Fruit fly (Drosophila melanogaster) whole organism, embryonic: ENCODE results near the gene Vinc.
A peak's percentile ranks its signal among the peaks of the same experiment; 100 is the strongest.

ENCODE experiments used
- CG1024 ChIP-seq: fragments of 200-800 bp; sonication (Bioruptor generic); IDR thresholded peaks from 2 replicates; pipeline ENCODE4 v1.3.6; 2022; ENCODE audit warnings: missing biosample characterization, missing genetic modification characterization
- CG10462 ChIP-seq: fragments of 200-800 bp; sonication (Bioruptor generic); optimal IDR thresholded peaks from 2 replicates; lab custom pipeline; 2016; ENCODE audit warnings: missing biosample characterization, missing genetic modification characterization
- CG10543 ChIP-seq: fragments of 200-800 bp; sonication (Bioruptor generic); optimal IDR thresholded peaks from 3 replicates; lab custom pipeline; 2017; ENCODE audit warnings: missing biosample characterization, mild to moderate bottlenecking, missing genetic modification characterization, moderate library complexity
- CG11093 ChIP-seq: fragments of 200-800 bp; sonication (Bioruptor generic); IDR thresholded peaks from 3 replicates; pipeline ENCODE4 v1.3.6; 2022; ENCODE audit warnings: missing biosample characterization, missing genetic modification characterization
- CG12659 ChIP-seq: fragments of 200-800 bp; sonication (Bioruptor generic); optimal IDR thresholded peaks from 3 replicates; lab custom pipeline; 2017; ENCODE audit warnings: mild to moderate bottlenecking, missing biosample characterization, missing genetic modification reagents, missing genetic modification characterization
- CG13296 ChIP-seq: fragments of 200-800 bp; sonication (Bioruptor generic); optimal IDR thresholded peaks from 3 replicates; lab custom pipeline; 2018; ENCODE audit warnings: missing biosample characterization, mild to moderate bottlenecking, missing genetic modification characterization
- CG13624 ChIP-seq: fragments of 200-800 bp; sonication (Bioruptor generic); optimal IDR thresholded peaks from 2 replicates; lab custom pipeline; 2016; ENCODE audit warnings: missing biosample characterization, missing genetic modification characterization
- CG1647 ChIP-seq: fragments of 200-800 bp; sonication (Bioruptor generic); optimal IDR thresholded peaks from 3 replicates; lab custom pipeline; 2016; ENCODE audit warnings: missing biosample characterization, missing genetic modification characterization
- CG16779 ChIP-seq: fragments of 200-800 bp; sonication (Bioruptor generic); IDR thresholded peaks from 2 replicates; pipeline ENCODE4 v1.3.6; 2022; ENCODE audit warnings: missing biosample characterization, missing genetic modification characterization
- CG17328 ChIP-seq: fragments of 200-800 bp; sonication (Bioruptor generic); IDR thresholded peaks from 2 replicates; pipeline ENCODE4 v1.3.6; 2022; ENCODE audit warnings: missing biosample characterization, missing genetic modification characterization
- CG17612 ChIP-seq: fragments of 200-800 bp; sonication (Bioruptor generic); IDR thresholded peaks from 2 replicates; pipeline ENCODE4 v1.3.6; 2022; ENCODE audit warnings: missing biosample characterization, missing genetic modification characterization
- CG2120 ChIP-seq: fragments of 200-800 bp; sonication (Bioruptor generic); optimal IDR thresholded peaks from 3 replicates; lab custom pipeline; 2016; ENCODE audit warnings: missing biosample characterization, missing genetic modification characterization
- CG2129 ChIP-seq: fragments of 200-800 bp; sonication (Bioruptor generic); IDR thresholded peaks from 2 replicates; pipeline ENCODE4 v1.3.6; 2022; ENCODE audit warnings: missing biosample characterization, missing genetic modification characterization; ENCODE audit not compliant: partially characterized antibody
- CG31365 ChIP-seq: fragments of 200-800 bp; sonication (Bioruptor generic); optimal IDR thresholded peaks from 2 replicates; lab custom pipeline; 2018; ENCODE audit warnings: missing biosample characterization, mild to moderate bottlenecking, missing genetic modification characterization
- CG32767 ChIP-seq: fragments of 200-800 bp; sonication (Bioruptor generic); IDR thresholded peaks from 2 replicates; pipeline ENCODE4 v1.3.6; 2022; ENCODE audit warnings: missing biosample characterization, missing genetic modification characterization
- CG3281 ChIP-seq: fragments of 200-800 bp; sonication (Bioruptor generic); optimal IDR thresholded peaks from 3 replicates; lab custom pipeline; 2017; ENCODE audit warnings: missing biosample characterization, mild to moderate bottlenecking, missing genetic modification characterization
- CG34376 ChIP-seq: fragments of 200-800 bp; sonication (Bioruptor generic); optimal IDR thresholded peaks from 2 replicates; lab custom pipeline; 2018; ENCODE audit warnings: missing biosample characterization, mild to moderate bottlenecking, missing genetic modification characterization
- CG5953 ChIP-seq: fragments of 200-800 bp; sonication (Bioruptor generic); IDR thresholded peaks from 2 replicates; pipeline ENCODE4 v1.3.6; 2022; ENCODE audit warnings: missing biosample characterization, missing genetic modification characterization
- CG6654 ChIP-seq: fragments of 200-800 bp; sonication (Bioruptor generic); optimal IDR thresholded peaks from 2 replicates; lab custom pipeline; 2017; ENCODE audit warnings: missing biosample characterization, mild to moderate bottlenecking, missing genetic modification characterization
- CG6683 ChIP-seq: fragments of 200-800 bp; sonication (Bioruptor generic); optimal IDR thresholded peaks from 2 replicates; lab custom pipeline; 2017; ENCODE audit warnings: missing biosample characterization, mild to moderate bottlenecking, missing genetic modification characterization, missing genetic modification reagents
- CG7963 ChIP-seq: fragments of 200-800 bp; sonication (Bioruptor generic); IDR thresholded peaks from 3 replicates; pipeline ENCODE4 v1.3.6; 2022; ENCODE audit warnings: missing biosample characterization, missing genetic modification characterization; ENCODE audit not compliant: partially characterized antibody
- Deaf1 ChIP-seq: fragments of 200-800 bp; optimal IDR thresholded peaks from 3 replicates; lab custom pipeline; 2019; ENCODE audit warnings: missing biosample characterization, mild to moderate bottlenecking, missing genetic modification characterization, moderate library complexity
- Dip3 ChIP-seq: fragments of 200-800 bp; sonication (Bioruptor generic); optimal IDR thresholded peaks from 3 replicates; lab custom pipeline; 2016; ENCODE audit warnings: missing biosample characterization, missing genetic modification characterization
- E2f2 ChIP-seq: fragments of 200-800 bp; sonication (Bioruptor generic); IDR thresholded peaks from 2 replicates; pipeline ENCODE4 v1.3.6; 2022; ENCODE audit warnings: missing biosample characterization, missing genetic modification characterization
- HLH54F ChIP-seq: fragments of 200-800 bp; sonication (Bioruptor generic); optimal IDR thresholded peaks from 3 replicates; lab custom pipeline; 2016; ENCODE audit warnings: missing biosample characterization, missing genetic modification characterization
- HLHmδ ChIP-seq: fragments of 200-800 bp; sonication (Bioruptor generic); optimal IDR thresholded peaks from 2 replicates; lab custom pipeline; 2018; ENCODE audit warnings: missing biosample characterization, mild to moderate bottlenecking, missing genetic modification characterization, moderate library complexity
- Kr ChIP-seq: fragments of 200-800 bp; sonication (Bioruptor generic); optimal IDR thresholded peaks from 2 replicates; lab custom pipeline; 2017; ENCODE audit warnings: missing biosample characterization, mild to moderate bottlenecking, missing genetic modification characterization
- Lhr ChIP-seq: fragments of 200-800 bp; sonication (Bioruptor generic); optimal IDR thresholded peaks from 3 replicates; lab custom pipeline; 2017; ENCODE audit warnings: mild to moderate bottlenecking, missing biosample characterization, missing genetic modification reagents, missing genetic modification characterization
- MBD-R2 ChIP-seq: fragments of 200-800 bp; sonication (Bioruptor generic); IDR thresholded peaks from 2 replicates; pipeline ENCODE4 v1.3.6; 2022; ENCODE audit warnings: missing biosample characterization, missing genetic modification characterization
- NFAT ChIP-seq: fragments of 200-800 bp; sonication (Bioruptor generic); IDR thresholded peaks from 2 replicates; pipeline ENCODE4 v1.3.6; 2022; ENCODE audit warnings: missing biosample characterization, missing genetic modification characterization
- Optix ChIP-seq: fragments of 200-800 bp; sonication (Bioruptor generic); IDR thresholded peaks from 3 replicates; pipeline ENCODE4 v1.3.6; 2022; ENCODE audit warnings: missing biosample characterization, missing genetic modification characterization
- Spps ChIP-seq: fragments of 200-800 bp; sonication (Bioruptor generic); optimal IDR thresholded peaks from 2 replicates; lab custom pipeline; 2018; ENCODE audit warnings: missing biosample characterization, mild to moderate bottlenecking, missing genetic modification characterization
- Trl ChIP-seq, 3 experiments: fragments of >200 bp in 2 of 3; fragments of 200-800 bp in 1 of 3; sonication (Bioruptor generic) in 1 of 3; optimal IDR thresholded peaks; 2 replicates in 1 of 3; 3 replicates in 2 of 3; lab custom pipeline; 2016 to 2017; ENCODE audit warnings: missing biosample characterization in 1 of 3, missing genetic modification characterization in 1 of 3
- Xbp1 ChIP-seq: fragments of 200-800 bp; sonication (Bioruptor generic); optimal IDR thresholded peaks from 3 replicates; lab custom pipeline; 2016; ENCODE audit warnings: missing biosample characterization, mild to moderate bottlenecking, missing genetic modification characterization
- ac ChIP-seq: fragments of 200-800 bp; sonication (Bioruptor generic); optimal IDR thresholded peaks from 3 replicates; lab custom pipeline; 2017; ENCODE audit warnings: missing biosample characterization, mild to moderate bottlenecking, missing genetic modification characterization
- aop ChIP-seq: fragments of 200-800 bp; sonication (Bioruptor generic); IDR thresholded peaks from 2 replicates; pipeline ENCODE4 v1.3.6; 2022; ENCODE audit warnings: missing biosample characterization, missing genetic modification characterization
- ase ChIP-seq: fragments of 200-800 bp; sonication (Bioruptor generic); IDR thresholded peaks from 3 replicates; pipeline ENCODE4 v1.3.6; 2022; ENCODE audit warnings: missing biosample characterization, missing genetic modification characterization
- bigmax ChIP-seq: fragments of 200-800 bp; sonication (Bioruptor generic); optimal IDR thresholded peaks from 2 replicates; lab custom pipeline; 2018; ENCODE audit warnings: missing biosample characterization, mild to moderate bottlenecking, missing genetic modification characterization
- cas ChIP-seq: fragments of 200-800 bp; sonication (Bioruptor generic); IDR thresholded peaks from 2 replicates; pipeline ENCODE4 v1.3.6; 2022; ENCODE audit warnings: missing biosample characterization, missing genetic modification characterization
- dysf ChIP-seq: fragments of 200-800 bp; sonication (Bioruptor generic); IDR thresholded peaks from 3 replicates; pipeline ENCODE4 v1.3.6; 2022; ENCODE audit warnings: missing biosample characterization, missing genetic modification characterization
- ems ChIP-seq: fragments of 200-800 bp; sonication (Bioruptor generic); optimal IDR thresholded peaks from 3 replicates; lab custom pipeline; 2016; ENCODE audit warnings: missing biosample characterization, missing genetic modification characterization
- h ChIP-seq: fragments of >200 bp; optimal IDR thresholded peaks from 2 replicates; lab custom pipeline; 2017
- klu ChIP-seq: fragments of 200-800 bp; sonication (Bioruptor generic); IDR thresholded peaks from 2 replicates; pipeline ENCODE4 v1.3.6; 2022; ENCODE audit warnings: missing biosample characterization, missing genetic modification characterization
- lbe ChIP-seq: fragments of 200-800 bp; sonication (Bioruptor generic); optimal IDR thresholded peaks from 2 replicates; lab custom pipeline; 2016; ENCODE audit warnings: missing biosample characterization, mild to moderate bottlenecking, missing genetic modification characterization
- mam ChIP-seq: fragments of 200-800 bp; sonication (Bioruptor generic); optimal IDR thresholded peaks from 3 replicates; lab custom pipeline; 2016; ENCODE audit warnings: missing biosample characterization, missing genetic modification characterization
- mld ChIP-seq: fragments of 200-800 bp; sonication (Bioruptor generic); IDR thresholded peaks from 3 replicates; pipeline ENCODE4 v1.3.6; 2022; ENCODE audit warnings: missing biosample characterization, missing genetic modification characterization; ENCODE audit not compliant: partially characterized antibody
- nerfin-2 ChIP-seq: fragments of 200-800 bp; sonication (Bioruptor generic); IDR thresholded peaks from 2 replicates; pipeline ENCODE4 v1.3.6; 2022; ENCODE audit warnings: missing biosample characterization, missing genetic modification characterization; ENCODE audit not compliant: partially characterized antibody
- nom ChIP-seq: fragments of 200-800 bp; sonication (Bioruptor generic); optimal IDR thresholded peaks from 2 replicates; lab custom pipeline; 2017; ENCODE audit warnings: missing biosample characterization, missing genetic modification characterization, mild to moderate bottlenecking, moderate library complexity, missing genetic modification reagents
- pros ChIP-seq: fragments of 200-800 bp; sonication (Bioruptor generic); optimal IDR thresholded peaks from 3 replicates; lab custom pipeline; 2019; ENCODE audit warnings: missing biosample characterization, mild to moderate bottlenecking, missing genetic modification characterization, moderate library complexity
- stwl ChIP-seq: fragments of 200-800 bp; sonication (Bioruptor generic); optimal IDR thresholded peaks from 3 replicates; lab custom pipeline; 2018; ENCODE audit warnings: missing biosample characterization, mild to moderate bottlenecking, missing genetic modification characterization, moderate library complexity
- zfh1 ChIP-seq: fragments of 200-800 bp; sonication (Bioruptor generic); IDR thresholded peaks from 3 replicates; pipeline ENCODE4 v1.3.6; 2022; ENCODE audit warnings: missing biosample characterization, missing genetic modification characterization

The Vinc gene

DNA sequence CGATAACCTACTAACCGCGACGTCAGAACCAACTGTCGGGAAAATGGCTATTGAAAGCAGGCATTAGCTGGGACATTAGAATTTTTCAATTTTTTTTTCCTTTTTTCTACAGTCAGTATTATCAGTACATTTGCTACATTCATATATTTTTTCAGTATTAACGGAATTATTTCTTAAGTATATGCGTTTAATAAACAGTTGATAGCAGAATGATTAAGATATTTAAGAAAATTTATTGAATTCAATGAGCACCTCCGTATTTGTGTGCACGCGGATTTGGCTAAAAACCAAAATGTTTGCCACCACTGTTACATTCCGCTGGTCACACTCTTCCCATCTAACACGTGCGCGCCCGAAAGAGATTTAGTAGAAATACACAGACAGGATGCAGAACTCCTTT lies 40.1 kb upstream of the Vinc start, which contains the start of the genes temp and CG3071 (continued):
- TF ChIP-seq CG17328 (no peak), CG3281 (peak; percentile 56), Dip3 (GFP tag; lab: Kevin White, UChicago) (peak; percentile 45), HLH54F (GFP tag; lab: Kevin White, UChicago) (peak; percentile 68), Deaf1 (tag; lab: Kevin White, UChicago) (peak; percentile 30), ase (GFP tag; lab: Robert Waterston, UW) (no peak), Kr (no peak), CG6654 (GFP tag; lab: Kevin White, UChicago) (no peak), Xbp1 (GFP tag; lab: Kevin White, UChicago) (peak; percentile 74), NFAT (GFP tag; lab: Robert Waterston, UW) (no peak), CG16779 (no peak), stwl (tag; lab: Kevin White, UChicago) (peak; percentile 14), Optix (GFP tag; lab: Robert Waterston, UW) (no peak), Lhr (no peak), zfh1 (GFP tag; lab: Robert Waterston, UW) (no peak), CG6683 (GFP tag; lab: Kevin White, UChicago) (peak; percentile 8), pros (no peak), CG13296 (GFP tag; lab: Kevin White, UChicago) (peak; percentile 45), nerfin-2 (GFP tag; lab: Robert Waterston, UW) (no peak), HLHmδ (GFP tag; lab: Kevin White, UChicago) (no peak), E2f2 (peak; percentile 47), Trl (optimal IDR thresholded peaks at IDR 0.05; lab: Kevin White, UChicago) (no peak), Trl (GFP tag; optimal IDR thresholded peaks at IDR 0.05; lab: Kevin White, UChicago) (peak; percentile 53), MBD-R2 (GFP tag; lab: Robert Waterston, UW) (peak; percentile 76), CG31365 (tag; lab: Kevin White, UChicago) (no peak), CG12659 (GFP tag; lab: Kevin White, UChicago) (peak; percentile 69), CG32767 (GFP tag; lab: Robert Waterston, UW) (peak; percentile 36; the same call in 1 of the 2 replicates), CG2120 (peak; percentile 88), ac (GFP tag; lab: Kevin White, UChicago) (no peak), CG10462 (GFP tag; lab: Kevin White, UChicago) (no peak), CG2129 (GFP tag; lab: Robert Waterston, UW) (no peak), klu (peak; percentile 56; the same call in 1 of the 2 replicates), CG7963 (GFP tag; lab: Robert Waterston, UW) (no peak), ems (GFP tag; lab: Kevin White, UChicago) (peak; percentile 34), CG13624 (GFP tag; lab: Kevin White, UChicago) (peak; percentile 20), aop (no peak), mam (GFP tag; lab: Kevin White, UChicago) (peak; percentile 80), nom (GFP tag; lab: Kevin White, UChicago) (peak; percentile 7), CG34376 (GFP tag; lab: Kevin White, UChicago) (peak; percentile 64), CG5953 (GFP tag; lab: Robert Waterston, UW) (no peak), Spps (tag; lab: Kevin White, UChicago) (peak; percentile 5), bigmax (GFP tag; lab: Kevin White, UChicago) (no peak), CG1024 (GFP tag; lab: Robert Waterston, UW) (no peak), mld (no peak), lbe (peak; percentile 9), CG1647 (no peak), cas (GFP tag; lab: Robert Waterston, UW) (no peak), CG17612 (GFP tag; lab: Robert Waterston, UW) (no peak), CG11093 (no peak; the same call in 2 of the 3 replicates), CG10543 (GFP tag; lab: Kevin White, UChicago) (peak; percentile 79), h (lab: Kevin White, UChicago) (no peak), dysf (GFP tag; lab: Robert Waterston, UW) (peak; percentile 73; the same call in 2 of the 3 replicates)
